Worm (Caenorhabditis elegans): ENCODE results near the gene str-27.
A peak's percentile ranks its signal among the peaks of the same experiment; 100 is the strongest.

The str-27 gene

DNA sequence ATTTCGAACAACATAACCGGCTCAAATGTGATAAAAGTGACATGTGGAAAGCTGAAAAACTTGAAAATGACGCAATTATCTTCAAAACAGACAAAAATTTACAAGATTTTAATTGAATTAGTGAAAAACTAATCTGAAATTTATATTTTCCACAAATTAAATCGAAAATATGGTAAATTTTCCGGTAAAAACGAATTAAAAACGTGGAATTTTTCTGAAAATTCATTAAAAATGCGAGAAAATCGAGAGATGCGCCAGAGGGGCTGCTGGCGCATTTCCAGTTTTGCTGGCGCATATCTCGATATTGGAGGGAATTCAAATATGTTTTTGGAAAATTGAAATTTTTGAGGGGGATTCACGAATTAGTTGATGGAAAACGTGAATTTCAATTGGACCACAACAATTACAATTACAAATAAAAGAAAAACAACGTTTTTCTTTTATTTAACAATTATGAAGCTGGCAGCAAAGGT is 30.5 kb upstream of the str-27 start, which contains the start of the genes haf-3 and F57A10.2 (continued):
- TF ChIP-seq ctbp-1 (GFP tag; IDR thresholded peaks at IDR 0.05) (peak; percentile 80; the same call in 1 of the 2 replicates), aly-2 (tag; optimal IDR thresholded peaks at IDR 0.05) (no peak), nhr-76 (tag; optimal IDR thresholded peaks at IDR 0.05) (no peak), mxl-3 (GFP tag; optimal IDR thresholded peaks at IDR 0.05) (no peak), nhr-42 (GFP tag; IDR thresholded peaks at IDR 0.05) (no peak), ces-1 (GFP tag; optimal IDR thresholded peaks at IDR 0.05) (peak; percentile 6), fos-1 (tag; optimal IDR thresholded peaks at IDR 0.05) (no peak), tag-97 (GFP tag; IDR thresholded peaks at IDR 0.05) (no peak), Y105C5A.15 (GFP tag; IDR thresholded peaks at IDR 0.05) (no peak), lin-38 (GFP tag; IDR thresholded peaks at IDR 0.05) (peak; percentile 90), pha-4 (GFP tag; IDR thresholded peaks at IDR 0.05) (peak; percentile 73), pha-4 (tag; optimal IDR thresholded peaks at IDR 0.05) (peak; percentile 46), hlh-11 (tag; optimal IDR thresholded peaks at IDR 0.05) (peak; percentile 82), unc-39 (tag; optimal IDR thresholded peaks at IDR 0.05) (no peak), egl-43 (GFP tag; IDR thresholded peaks at IDR 0.05) (no peak), saeg-2 (GFP tag; IDR thresholded peaks at IDR 0.05) (no peak), F44E2.7 (GFP tag; IDR thresholded peaks at IDR 0.05) (no peak), zip-2 (tag; optimal IDR thresholded peaks at IDR 0.05) (peak; percentile 76), ceh-20 (GFP tag; IDR thresholded peaks at IDR 0.05) (no peak), spr-1 (tag; optimal IDR thresholded peaks at IDR 0.05) (peak; percentile 78), fkh-10 (GFP tag; optimal IDR thresholded peaks at IDR 0.05) (peak; percentile 79), rbr-2 (tag; optimal IDR thresholded peaks at IDR 0.05) (peak; percentile 88), nhr-10 (tag; optimal IDR thresholded peaks at IDR 0.05) (no peak), lin-15B (tag; optimal IDR thresholded peaks at IDR 0.05) (peak; percentile 68), lin-1 (GFP tag; IDR thresholded peaks at IDR 0.05) (peak; percentile 55; the same call in 1 of the 2 replicates), mdl-1 (tag; optimal IDR thresholded peaks at IDR 0.05) (peak in 1 of 2 experiments; percentile 21), dve-1 (tag; optimal IDR thresholded peaks at IDR 0.05; ENCODE audit: insufficient read depth) (peak; percentile 95), ceh-82 (tag; optimal IDR thresholded peaks at IDR 0.05) (no peak), R02D3.7 (tag; optimal IDR thresholded peaks at IDR 0.05) (no peak), tra-1 (GFP tag; IDR thresholded peaks at IDR 0.05) (peak; percentile 88), ZK337.2 (GFP tag; IDR thresholded peaks at IDR 0.05) (no peak), unc-130 (GFP tag; optimal IDR thresholded peaks at IDR 0.05) (no peak), ztf-7 (tag; optimal IDR thresholded peaks at IDR 0.05) (peak; percentile 81), ceh-32 (tag; optimal IDR thresholded peaks at IDR 0.05; ENCODE audit: poor library complexity) (peak; percentile 38), snpc-4 (tag; optimal IDR thresholded peaks at IDR 0.05) (peak; percentile 34), nhr-48 (tag; optimal IDR thresholded peaks at IDR 0.05) (peak; percentile 75), duxl-1 (tag; optimal IDR thresholded peaks at IDR 0.05; ENCODE audit: poor library complexity) (peak; percentile 92), D1046.2 (GFP tag; IDR thresholded peaks at IDR 0.05) (0 out of 2 replicates have a peak, but pooled peaks have one; percentile 36), ztf-11 (tag; optimal IDR thresholded peaks at IDR 0.05) (no peak), nhr-6 (tag; optimal IDR thresholded peaks at IDR 0.05) (peak; percentile 61), Y48G9A.11 (GFP tag; IDR thresholded peaks at IDR 0.05) (peak; percentile 75), zip-11 (GFP tag; IDR thresholded peaks at IDR 0.05) (no peak), mxl-2 (GFP tag; conservative IDR thresholded peaks at IDR 0.05) (no peak), egl-27 (tag; optimal IDR thresholded peaks at IDR 0.05) (no peak), sdz-12 (GFP tag; optimal IDR thresholded peaks at IDR 0.05) (no peak), Y5F2A.4 (GFP tag; optimal IDR thresholded peaks at IDR 0.05) (peak; percentile 40), lin-13 (GFP tag; optimal IDR thresholded peaks at IDR 0.05) (peak; percentile 83), gei-8 (GFP tag; optimal IDR thresholded peaks at IDR 0.05) (no peak), T20F7.1 (GFP tag; optimal IDR thresholded peaks at IDR 0.05) (no peak), F49E8.2 (tag; optimal IDR thresholded peaks at IDR 0.05; ENCODE audit: borderline replicate concordance) (peak; percentile 80), lim-7 (GFP tag; IDR thresholded peaks at IDR 0.05) (no peak), dmd-6 (GFP tag; IDR thresholded peaks at IDR 0.05) (peak; percentile 89)
